Worm (Caenorhabditis elegans) whole organism, L1 larva: ENCODE data around the gene jun-1.

Experiments used
- C04F5.9 ChIP-seq: sonication (generic microtip); optimal IDR thresholded peaks from 2 replicates; lab custom pipeline; 2016; ENCODE audit warnings: missing genetic modification characterization, missing compliant biosample characterization
- aly-2 ChIP-seq: fragments of 150-350 bp; optimal IDR thresholded peaks from 2 replicates; lab custom pipeline; 2014; ENCODE audit warnings: missing biosample characterization, missing genetic modification characterization
- ama-1 ChIP-seq: fragments of 150-350 bp; optimal IDR thresholded peaks from 2 replicates; lab custom pipeline; 2014
- blmp-1 ChIP-seq: fragments of 150-350 bp; optimal IDR thresholded peaks from 2 replicates; lab custom pipeline; 2014; ENCODE audit warnings: missing biosample characterization, missing genetic modification characterization
- ceh-63 ChIP-seq: fragments of 200-800 bp; sonication (Bioruptor generic); optimal IDR thresholded peaks from 2 replicates; lab custom pipeline; 2018; ENCODE audit warnings: mild to moderate bottlenecking, missing genetic modification characterization, missing compliant biosample characterization
- ceh-8 ChIP-seq: fragments of 200-800 bp; sonication (Bioruptor generic); optimal IDR thresholded peaks from 2 replicates; lab custom pipeline; 2018; ENCODE audit warnings: mild to moderate bottlenecking, missing genetic modification characterization, moderate library complexity, missing compliant biosample characterization
- ceh-82 ChIP-seq, 3 experiments: fragments of 150-350 bp in 1 of 3; sonication (generic microtip) in 2 of 3; optimal IDR thresholded peaks; 2 replicates each; lab custom pipeline; 2014 to 2017; ENCODE audit warnings: missing biosample characterization in 3 of 3, missing genetic modification characterization in 3 of 3
- ceh-88 ChIP-seq: fragments of 200-800 bp; sonication (Bioruptor generic); IDR thresholded peaks from 2 replicates; pipeline ENCODE4 v1.3.6; 2022; ENCODE audit warnings: missing genetic modification characterization, missing compliant biosample characterization
- ceh-90 ChIP-seq: sonication (generic microtip); optimal IDR thresholded peaks from 2 replicates; lab custom pipeline; 2016; ENCODE audit warnings: missing genetic modification characterization, missing compliant biosample characterization
- ces-1 ChIP-seq: fragments of 150-350 bp; optimal IDR thresholded peaks from 2 replicates; lab custom pipeline; 2014; ENCODE audit warnings: missing biosample characterization, missing genetic modification reagents, missing genetic modification characterization
- dsc-1 ChIP-seq: sonication (generic microtip); optimal IDR thresholded peaks from 2 replicates; lab custom pipeline; 2016; ENCODE audit warnings: mild to moderate bottlenecking, missing genetic modification characterization, missing compliant biosample characterization
- efl-1 ChIP-seq, 4 experiments: fragments of 150-350 bp; optimal IDR thresholded peaks in 3 of 4; peaks in 1 of 4; 1 replicate in 1 of 4; 2 replicates in 3 of 4; lab custom pipeline; 2014; ENCODE audit warnings: missing biosample characterization in 2 of 4, missing genetic modification characterization in 2 of 4, missing genetic modification reagents in 2 of 4
- egl-13 ChIP-seq: sonication (generic microtip); optimal IDR thresholded peaks from 2 replicates; lab custom pipeline; 2016; ENCODE audit warnings: missing genotype, missing genetic modification reagents, missing genetic modification characterization, missing compliant biosample characterization
- egl-27 ChIP-seq, 2 experiments: fragments of 150-350 bp in 1 of 2; sonication (generic microtip); optimal IDR thresholded peaks; 3 replicates each; lab custom pipeline; 2017 to 2018; ENCODE audit warnings: missing biosample characterization in 2 of 2, missing genetic modification characterization in 2 of 2, missing genetic modification reagents in 2 of 2
- elt-3 ChIP-seq, 6 experiments: fragments of 150-350 bp in 1 of 6; sonication (generic microtip); optimal IDR thresholded peaks; 2 replicates each; lab custom pipeline; 2017 to 2018; ENCODE audit warnings: missing biosample characterization in 6 of 6, missing genetic modification characterization in 6 of 6, inconsistent platforms in 1 of 6
- ets-5 ChIP-seq: fragments of 200-800 bp; sonication (Bioruptor generic); IDR thresholded peaks from 2 replicates; pipeline ENCODE4 v1.3.6; 2022; ENCODE audit warnings: missing genetic modification characterization, missing compliant biosample characterization
- fkh-10 ChIP-seq: sonication (generic microtip); optimal IDR thresholded peaks from 2 replicates; lab custom pipeline; 2017; ENCODE audit warnings: missing biosample characterization, missing genetic modification reagents, missing genetic modification characterization
- fkh-8 ChIP-seq: sonication (generic microtip); optimal IDR thresholded peaks from 2 replicates; lab custom pipeline; 2016; ENCODE audit warnings: mild to moderate bottlenecking, missing genetic modification characterization, missing compliant biosample characterization
- fos-1 ChIP-seq: fragments of 150-350 bp; optimal IDR thresholded peaks from 2 replicates; lab custom pipeline; 2014; ENCODE audit warnings: missing biosample characterization, missing genetic modification characterization
- grh-1 ChIP-seq: fragments of 200-800 bp; sonication (Bioruptor generic); IDR thresholded peaks from 2 replicates; pipeline ENCODE4 v1.3.6; 2022; ENCODE audit warnings: missing genetic modification reagents, missing genetic modification characterization, missing compliant biosample characterization
- hlh-17 ChIP-seq: fragments of 200-800 bp; sonication (Bioruptor generic); optimal IDR thresholded peaks from 2 replicates; lab custom pipeline; 2018; ENCODE audit warnings: missing genetic modification characterization, mild to moderate bottlenecking, missing compliant biosample characterization, moderate library complexity, borderline replicate concordance
- hlh-4 ChIP-seq: sonication (generic microtip); optimal IDR thresholded peaks from 2 replicates; lab custom pipeline; 2016; ENCODE audit warnings: mild to moderate bottlenecking, missing genetic modification characterization, missing compliant biosample characterization
- jun-1 ChIP-seq: fragments of 150-350 bp; optimal IDR thresholded peaks from 2 replicates; lab custom pipeline; 2014; ENCODE audit warnings: missing biosample characterization, missing genetic modification reagents, missing genetic modification characterization
- lin-35 ChIP-seq, 2 experiments: fragments of 150-350 bp; optimal IDR thresholded peaks; 2 replicates each; lab custom pipeline; 2014; ENCODE audit warnings: missing biosample characterization in 2 of 2, missing genetic modification characterization in 2 of 2, missing genetic modification reagents in 2 of 2
- lir-3 ChIP-seq: sonication (generic microtip); optimal IDR thresholded peaks from 2 replicates; lab custom pipeline; 2016; ENCODE audit warnings: mild to moderate bottlenecking, missing genetic modification characterization, moderate library complexity, missing compliant biosample characterization; ENCODE audit not compliant: poor library complexity
- lsy-2 ChIP-seq, 2 experiments: fragments of 150-350 bp; optimal IDR thresholded peaks; 2 replicates each; lab custom pipeline; 2014; ENCODE audit warnings: missing biosample characterization in 2 of 2, missing genetic modification characterization in 2 of 2
- nhr-19 ChIP-seq: fragments of 200-800 bp; sonication (Bioruptor generic); conservative IDR thresholded peaks from 2 replicates; pipeline ENCODE4 v1.3.6; 2022; ENCODE audit warnings: missing genetic modification characterization, missing compliant biosample characterization
- nhr-20 ChIP-seq: sonication (generic microtip); optimal IDR thresholded peaks from 2 replicates; lab custom pipeline; 2016; ENCODE audit warnings: mild to moderate bottlenecking, missing genetic modification characterization, missing compliant biosample characterization
- nhr-47 ChIP-seq: sonication (generic microtip); optimal IDR thresholded peaks from 2 replicates; lab custom pipeline; 2016; ENCODE audit warnings: mild to moderate bottlenecking, missing genetic modification characterization, moderate library complexity, missing compliant biosample characterization
- nhr-71 ChIP-seq: sonication (generic microtip); optimal IDR thresholded peaks from 2 replicates; lab custom pipeline; 2016; ENCODE audit warnings: mild to moderate bottlenecking, missing genetic modification characterization, moderate library complexity, missing compliant biosample characterization
- nhr-76 ChIP-seq: sonication (generic microtip); optimal IDR thresholded peaks from 2 replicates; lab custom pipeline; 2017; ENCODE audit warnings: missing biosample characterization, missing genetic modification characterization
- nhr-77 ChIP-seq: fragments of 150-350 bp; optimal IDR thresholded peaks from 2 replicates; lab custom pipeline; 2014; ENCODE audit warnings: missing biosample characterization, missing genetic modification characterization
- nhr-84 ChIP-seq: sonication (generic microtip); optimal IDR thresholded peaks from 2 replicates; lab custom pipeline; 2017; ENCODE audit warnings: missing biosample characterization, missing genetic modification characterization
- pqm-1 ChIP-seq: sonication (generic microtip); optimal IDR thresholded peaks from 3 replicates; lab custom pipeline; 2017; ENCODE audit warnings: missing biosample characterization, missing genetic modification characterization
- rnt-1 ChIP-seq: sonication (generic microtip); optimal IDR thresholded peaks from 2 replicates; lab custom pipeline; 2016; ENCODE audit warnings: mild to moderate bottlenecking, missing genetic modification characterization, moderate library complexity, missing compliant biosample characterization
- skn-1 ChIP-seq: fragments of 150-350 bp; optimal IDR thresholded peaks from 2 replicates; lab custom pipeline; 2014; ENCODE audit warnings: missing biosample characterization, missing genetic modification characterization
- snpc-4 ChIP-seq: fragments of 150-350 bp; optimal IDR thresholded peaks from 2 replicates; lab custom pipeline; 2014; ENCODE audit warnings: missing biosample characterization, missing genetic modification characterization
- swsn-7 ChIP-seq: sonication (generic microtip); optimal IDR thresholded peaks from 2 replicates; lab custom pipeline; 2016; ENCODE audit warnings: missing genetic modification characterization, missing compliant biosample characterization
- tbx-2 ChIP-seq: sonication (generic microtip); optimal IDR thresholded peaks from 2 replicates; lab custom pipeline; 2016; ENCODE audit warnings: missing genetic modification characterization, missing compliant biosample characterization
- tlp-1 ChIP-seq: fragments of 150-350 bp; optimal IDR thresholded peaks from 2 replicates; lab custom pipeline; 2014; ENCODE audit warnings: missing biosample characterization, missing genetic modification characterization
- unc-30 ChIP-seq: sonication (generic microtip); optimal IDR thresholded peaks from 2 replicates; lab custom pipeline; 2017; ENCODE audit warnings: missing biosample characterization, missing genetic modification characterization
- unc-62 ChIP-seq: fragments of 150-350 bp; optimal IDR thresholded peaks from 2 replicates; lab custom pipeline; 2014; ENCODE audit warnings: missing biosample characterization, missing genetic modification reagents, missing genetic modification characterization
- vab-15 ChIP-seq: sonication (generic microtip); optimal IDR thresholded peaks from 2 replicates; lab custom pipeline; 2017; ENCODE audit warnings: missing genotype, mild to moderate bottlenecking, missing genetic modification characterization, missing compliant biosample characterization
- xbp-1 ChIP-seq: sonication (generic microtip); optimal IDR thresholded peaks from 2 replicates; lab custom pipeline; 2016; ENCODE audit warnings: missing genetic modification characterization, missing compliant biosample characterization
- zag-1 ChIP-seq: fragments of 150-350 bp; optimal IDR thresholded peaks from 2 replicates; lab custom pipeline; 2014; ENCODE audit warnings: missing biosample characterization, missing genetic modification characterization

The jun-1 gene

ce11 chrII:9135878-9136277 lies 22.9 kb downstream of the jun-1 start, which contains the start of gene nlp-78:
Gene nlp-78 (plus strand): TSS chrII:9136178.
- TF ChIP-seq C04F5.9 (tag; lab: Kevin White, UChicago): no peak
- no peak for TF ChIP-seq nhr-20 (tag; lab: Kevin White, UChicago)
- no peak for TF ChIP-seq tbx-2 (tag; lab: Kevin White, UChicago)
- no peak for TF ChIP-seq zag-1
- TF ChIP-seq nhr-84: no peak
- no peak for TF ChIP-seq lin-35 (GFP tag; optimal IDR thresholded peaks at IDR 0.05; lab: Kevin White, UChicago)
- no peak for TF ChIP-seq nhr-77
- TF ChIP-seq fkh-10: no peak
- no peak for TF ChIP-seq tlp-1 (tag; lab: Kevin White, UChicago)
- no peak for TF ChIP-seq efl-1 (optimal IDR thresholded peaks at IDR 0.05; lab: Kevin White, UChicago)
- TF ChIP-seq efl-1 (GFP tag; optimal IDR thresholded peaks at IDR 0.05 in 1 of 2; lab: Kevin White, UChicago): no peak
- TF ChIP-seq aly-2 (tag; lab: Kevin White, UChicago): no peak
- TF ChIP-seq swsn-7 (tag; lab: Kevin White, UChicago): no peak
- no peak for TF ChIP-seq ceh-90 (tag; lab: Kevin White, UChicago)
- TF ChIP-seq snpc-4 (tag; lab: Kevin White, UChicago): no peak
- no peak for TF ChIP-seq lsy-2 (tag; optimal IDR thresholded peaks at IDR 0.05; lab: Kevin White, UChicago)

DNA sequence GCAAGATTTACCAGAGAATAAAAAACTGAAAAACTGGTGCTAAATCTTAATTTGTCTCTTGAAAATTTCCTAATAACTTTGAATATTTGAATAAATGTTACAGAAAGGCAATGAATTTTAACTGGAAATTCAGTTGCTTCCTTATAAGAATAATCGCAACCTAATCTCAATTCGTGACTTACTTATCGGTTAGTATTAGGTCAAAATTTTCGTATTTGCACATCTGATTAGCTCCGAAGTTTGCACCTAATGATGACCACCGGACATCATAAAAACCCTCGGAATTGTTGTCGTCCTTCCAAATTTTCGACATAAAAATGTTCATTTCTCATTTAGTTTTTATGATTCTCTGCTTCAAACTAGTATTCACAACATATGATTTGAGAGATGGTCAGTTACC lies 24.8 kb downstream of the jun-1 start, which contains the start of gene C16D2.3:
Gene C16D2.3 (plus strand): TSS at position 301 of the 400 bp plus-strand sequence.
- TF ChIP-seq nhr-77 (no peak), unc-30 (tag; lab: Kevin White, UChicago) (no peak), hlh-17 (GFP tag; lab: Kevin White, UChicago) (no peak), skn-1 (tag; lab: Kevin White, UChicago) (no peak), ceh-63 (GFP tag; lab: Kevin White, UChicago) (no peak), unc-62 (GFP tag; lab: Kevin White, UChicago) (no peak), swsn-7 (tag; lab: Kevin White, UChicago) (no peak), egl-27 (tag; optimal IDR thresholded peaks at IDR 0.05; lab: Kevin White, UChicago) (no peak), elt-3 (tag; optimal IDR thresholded peaks at IDR 0.05; lab: Kevin White, UChicago) (no peak), C04F5.9 (tag; lab: Kevin White, UChicago) (no peak), nhr-47 (tag; lab: Kevin White, UChicago) (no peak), nhr-84 (no peak), ces-1 (GFP tag; lab: Kevin White, UChicago) (no peak), egl-13 (tag; lab: Kevin White, UChicago) (no peak), nhr-19 (GFP tag; lab: Robert Waterston, UW) (no peak), pqm-1 (tag; lab: Kevin White, UChicago) (no peak)

DNA sequence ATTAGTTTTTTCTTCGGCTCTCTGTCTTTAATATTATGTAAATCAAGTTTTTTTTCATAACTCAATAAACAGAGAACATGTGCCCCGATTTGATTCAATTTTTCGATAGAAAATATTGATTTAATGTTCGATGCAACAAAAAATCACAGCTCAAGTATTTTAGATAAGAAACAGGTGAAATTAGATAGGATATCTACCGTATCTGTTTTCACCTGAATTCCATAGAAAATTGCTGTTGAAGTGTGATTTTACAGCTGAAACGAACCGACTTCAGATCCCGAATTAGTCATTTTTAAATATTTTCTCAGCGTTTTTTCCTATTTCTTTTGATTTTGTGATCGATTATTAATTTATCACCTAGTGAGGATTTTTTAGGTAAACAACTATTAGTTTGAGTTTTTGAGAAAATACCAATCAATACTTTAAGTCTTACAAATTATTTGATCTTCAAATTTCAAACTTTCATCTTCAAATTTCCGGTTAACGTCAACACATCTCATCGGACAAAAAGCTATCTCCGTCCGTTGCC lies 26.3 kb downstream of the jun-1 start, which contains the start of gene Y9C2UA.1:
Gene Y9C2UA.1 (plus strand): TSS at position 479 of the 529 bp plus-strand sequence.
- no peak for TF ChIP-seq lir-3 (tag; lab: Kevin White, UChicago)
- no peak for TF ChIP-seq efl-1 (optimal IDR thresholded peaks at IDR 0.05; lab: Kevin White, UChicago)
- TF ChIP-seq efl-1 (GFP tag; optimal IDR thresholded peaks at IDR 0.05 in 1 of 2; lab: Kevin White, UChicago): no peak
- TF ChIP-seq fos-1 (tag; lab: Kevin White, UChicago): no peak
- no peak for TF ChIP-seq C04F5.9 (tag; lab: Kevin White, UChicago)
- TF ChIP-seq grh-1 (GFP tag; lab: Robert Waterston, UW): no peak
- no peak for TF ChIP-seq nhr-76 (tag; lab: Kevin White, UChicago)
- peak; percentile 29 for TF ChIP-seq fkh-8 (tag; lab: Kevin White, UChicago)
- no peak for TF ChIP-seq ceh-82 (tag; optimal IDR thresholded peaks at IDR 0.05; lab: Kevin White, UChicago)
- TF ChIP-seq vab-15 (tag; lab: Kevin White, UChicago): no peak
- TF ChIP-seq xbp-1 (tag; lab: Kevin White, UChicago): no peak
- TF ChIP-seq rnt-1 (tag; lab: Kevin White, UChicago): no peak
- TF ChIP-seq nhr-71: no peak
- no peak for TF ChIP-seq jun-1
- TF ChIP-seq ets-5: no peak
- TF ChIP-seq egl-13 (tag; lab: Kevin White, UChicago): no peak
- TF ChIP-seq ceh-8 (GFP tag; lab: Kevin White, UChicago): no peak
- peak; percentile 90 for TF ChIP-seq hlh-4
- no peak for TF ChIP-seq ama-1 (lab: Kevin White, UChicago)
- TF ChIP-seq ceh-88: no peak
- TF ChIP-seq nhr-47 (tag; lab: Kevin White, UChicago): peak; percentile 21
- no peak for TF ChIP-seq dsc-1 (tag; lab: Kevin White, UChicago)
- TF ChIP-seq blmp-1 (tag; lab: Kevin White, UChicago): no peak
